Fruit fly (Drosophila melanogaster) whole organism, embryonic: Measurements from ENCODE around the gene Pde6.

Source experiments
- ATbp ChIP-seq: fragments of 200-800 bp; sonication (Bioruptor generic); optimal IDR thresholded peaks from 2 replicates; lab custom pipeline; 2017; ENCODE audit warnings: missing biosample characterization, mild to moderate bottlenecking, missing genetic modification characterization, missing genetic modification reagents
- CG1603 ChIP-seq: fragments of 200-800 bp; sonication (Bioruptor generic); optimal IDR thresholded peaks from 2 replicates; lab custom pipeline; 2019; ENCODE audit warnings: missing biosample characterization, mild to moderate bottlenecking, missing genetic modification characterization, moderate library complexity
- CG16779 ChIP-seq: fragments of 200-800 bp; sonication (Bioruptor generic); IDR thresholded peaks from 2 replicates; pipeline ENCODE4 v1.3.6; 2022; ENCODE audit warnings: missing biosample characterization, missing genetic modification characterization
- CG33213 ChIP-seq: fragments of 200-800 bp; sonication (Bioruptor generic); optimal IDR thresholded peaks from 3 replicates; lab custom pipeline; 2016; ENCODE audit warnings: missing biosample characterization, missing genetic modification characterization
- CrebB ChIP-seq: fragments of 200-800 bp; sonication (Bioruptor generic); optimal IDR thresholded peaks from 3 replicates; lab custom pipeline; 2018; ENCODE audit warnings: missing biosample characterization, mild to moderate bottlenecking, missing genetic modification characterization
- ac ChIP-seq: fragments of 200-800 bp; sonication (Bioruptor generic); optimal IDR thresholded peaks from 3 replicates; lab custom pipeline; 2017; ENCODE audit warnings: missing biosample characterization, mild to moderate bottlenecking, missing genetic modification characterization
- sim ChIP-seq: fragments of 200-800 bp; sonication (Bioruptor generic); IDR thresholded peaks from 2 replicates; pipeline ENCODE4 v1.3.6; 2022; ENCODE audit warnings: missing biosample characterization, missing genetic modification characterization

- TF ChIP-seq CrebB (tag; lab: Kevin White, UChicago) (no peak), sim (GFP tag; lab: Robert Waterston, UW) (no peak), ATbp (GFP tag; lab: Kevin White, UChicago) (no peak), CG1603 (tag; lab: Kevin White, UChicago) (no peak), CG33213 (GFP tag; lab: Kevin White, UChicago) (no peak), ac (no peak), CG16779 (GFP tag; lab: Robert Waterston, UW) (no peak)
Measured at dm6 chr3R:14516742-14517141, 41.4 kb downstream of the Pde6 start, which contains the start of gene CG34273.
